Fruit fly (Drosophila melanogaster) Kc167 (cell line): ENCODE measurements around the gene CG42495.
A peak's percentile ranks its signal among the peaks of the same experiment; 100 is the strongest.

ENCODE experiments used
- Sin3A ChIP-seq: fragments of >200 bp; optimal IDR thresholded peaks from 2 replicates; lab custom pipeline; 2018; ENCODE audit warnings: missing external identifiers
- insv ChIP-seq: fragments of >200 bp; optimal IDR thresholded peaks from 3 replicates; lab custom pipeline; 2018; ENCODE audit warnings: missing external identifiers

- TF ChIP-seq Sin3A (lab: Kevin White, UChicago) (peak; percentile 83), insv (lab: Kevin White, UChicago) (no peak)
These were observed 5.9 kb downstream of the CG42495 start, which contains the start of gene Capr for dm6 chr3L:18672986-18673633.
